Fruit fly (Drosophila melanogaster): ENCODE results near the gene CG13907.

DNA sequence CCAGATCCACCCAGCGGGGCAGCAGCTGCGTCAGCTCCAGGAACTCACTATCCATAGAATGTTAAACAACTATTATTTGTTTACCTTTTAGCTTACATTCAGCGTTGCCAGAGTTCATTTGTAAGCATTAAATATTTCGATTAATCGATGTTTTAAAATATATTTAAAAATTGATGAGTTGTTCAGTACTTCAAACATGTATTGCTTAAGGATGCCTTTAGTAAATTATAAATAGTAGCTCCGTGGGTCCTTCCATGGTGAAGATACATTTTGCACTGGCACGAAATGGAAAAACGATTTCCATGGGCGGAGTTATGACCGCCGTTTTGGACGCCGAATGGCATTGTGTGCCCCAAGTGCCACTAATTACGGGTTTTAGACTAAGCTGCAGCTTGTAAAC lies 40.6 kb downstream of the CG13907 start, which contains the start of the genes JMJD5 and Gr61a:
- no peak for TF ChIP-seq Dref (GFP tag; IDR thresholded peaks at IDR 0.05)
- TF ChIP-seq gro (GFP tag; optimal IDR thresholded peaks at IDR 0.05) = no peak
- no peak for TF ChIP-seq CG8478 (optimal IDR thresholded peaks at IDR 0.05)
- TF ChIP-seq kni (GFP tag; optimal IDR thresholded peaks at IDR 0.05) = no peak
- no peak for TF ChIP-seq mirr (GFP tag; optimal IDR thresholded peaks at IDR 0.05)
- TF ChIP-seq CG42726 (GFP tag; IDR thresholded peaks at IDR 0.05; ENCODE audit: partially characterized antibody) = no peak
- TF ChIP-seq shn (GFP tag; optimal IDR thresholded peaks at IDR 0.05) = no peak
- TF ChIP-seq Dip3 (GFP tag; optimal IDR thresholded peaks at IDR 0.05) = no peak
- no peak for TF ChIP-seq CG33213 (GFP tag; optimal IDR thresholded peaks at IDR 0.05)
- TF ChIP-seq fru (optimal IDR thresholded peaks at IDR 0.05) = no peak
- TF ChIP-seq psq (GFP tag; optimal IDR thresholded peaks at IDR 0.05) = no peak
